Worm (Caenorhabditis elegans): Measurements from ENCODE around the gene nlp-20.
A peak's percentile ranks its signal among the peaks of the same experiment; 100 is the strongest.

The nlp-20 gene

DNA sequence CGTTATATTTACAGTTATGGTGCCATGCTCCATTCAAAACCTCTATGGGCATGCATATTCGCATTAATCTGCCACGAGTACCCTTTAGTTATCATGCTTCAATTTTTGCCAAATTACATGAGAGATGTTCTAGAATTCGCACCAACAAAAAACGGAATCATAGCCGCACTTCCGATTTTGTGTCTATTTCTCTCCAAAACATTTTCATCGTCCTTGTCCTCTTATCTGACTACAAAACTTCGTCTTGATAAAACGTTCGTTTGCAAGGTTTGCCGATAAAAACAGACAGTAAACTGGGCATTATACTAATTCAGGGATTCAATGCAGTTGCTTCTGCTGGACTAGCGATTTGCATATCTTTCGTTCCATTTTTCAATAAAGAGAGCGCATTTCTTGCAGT, 10.3 kb upstream of the nlp-20 start:
- TF ChIP-seq elt-2 (tag; optimal IDR thresholded peaks at IDR 0.05) = peak; percentile 45
- TF ChIP-seq ceh-6 (GFP tag; optimal IDR thresholded peaks at IDR 0.05) = no peak

DNA sequence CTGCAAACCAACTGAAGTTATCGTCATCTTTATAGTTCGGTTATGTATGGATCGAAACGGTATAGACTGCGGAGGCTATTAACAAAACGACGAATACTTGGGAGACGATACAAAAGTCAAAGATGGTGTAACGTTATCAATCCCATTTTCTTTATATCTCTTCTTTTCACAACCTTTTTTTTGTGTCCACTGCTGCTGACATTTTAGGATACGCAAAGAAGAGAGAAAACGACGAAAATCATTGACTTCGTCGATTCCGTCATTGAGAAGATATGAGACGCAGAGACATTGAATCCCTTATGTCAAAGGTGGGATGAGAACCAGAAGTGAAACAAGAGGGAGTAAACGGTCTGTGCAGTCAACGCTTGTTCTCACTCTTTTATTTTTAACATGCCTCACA, 8.2 kb upstream of the nlp-20 start, which contains the start of gene cima-1:
Gene cima-1, plus strand, starts transcription at position 340 of the 400 bp plus-strand sequence.
- TF ChIP-seq C38D4.7 (GFP tag; optimal IDR thresholded peaks at IDR 0.05) (no peak), pax-1 (tag; optimal IDR thresholded peaks at IDR 0.05) (no peak)

DNA sequence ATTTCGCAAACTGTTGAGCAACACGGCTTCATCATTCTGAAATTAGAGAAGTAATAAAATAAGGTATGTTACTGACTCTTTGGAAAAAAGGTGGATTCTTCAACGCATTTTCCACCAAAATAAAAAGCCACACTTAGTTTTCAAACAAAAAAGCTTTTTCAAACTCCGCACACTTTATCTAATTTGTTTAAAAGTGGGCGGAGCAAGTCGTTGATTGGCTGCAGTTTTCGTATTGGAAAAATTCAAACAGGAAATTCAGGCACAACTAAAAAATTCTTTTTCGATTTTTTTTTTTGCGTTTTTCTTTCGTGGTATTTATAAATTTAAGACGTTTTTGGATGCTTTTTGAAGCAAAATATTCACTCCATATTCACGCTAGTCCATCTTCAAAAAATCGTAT, 7.6 kb upstream of the nlp-20 start:
- TF ChIP-seq hlh-13 (GFP tag; optimal IDR thresholded peaks at IDR 0.05) (no peak), nfya-1 (tag; optimal IDR thresholded peaks at IDR 0.05) (peak; percentile 62)

DNA sequence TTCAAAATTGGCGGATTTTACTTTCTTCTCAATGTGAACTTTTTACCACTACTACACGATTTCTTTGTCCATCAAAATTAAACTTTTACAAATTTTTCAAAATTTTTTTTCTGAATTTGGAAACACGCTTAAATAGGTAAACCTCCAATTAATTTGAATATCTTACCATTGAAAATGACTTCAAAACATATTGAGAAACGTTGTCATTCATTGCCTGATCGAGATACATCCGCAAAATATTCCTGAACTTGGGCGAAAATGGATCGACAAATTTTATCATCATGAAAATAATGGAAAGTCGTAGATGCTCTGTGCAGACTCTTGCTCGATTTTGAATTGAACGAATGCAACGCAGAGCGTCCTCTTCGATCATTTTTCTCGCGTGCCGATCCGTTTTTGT, 4.0 kb upstream of the nlp-20 start:
- TF ChIP-seq lim-6 (tag; optimal IDR thresholded peaks at IDR 0.05) (no peak), ceh-48 (tag; optimal IDR thresholded peaks at IDR 0.05) (no peak), dve-1 (tag; optimal IDR thresholded peaks at IDR 0.05) (no peak), ceh-24 (tag; optimal IDR thresholded peaks at IDR 0.05) (no peak), ceh-34 (tag; optimal IDR thresholded peaks at IDR 0.05) (no peak), nhr-11 (tag; optimal IDR thresholded peaks at IDR 0.05) (no peak), tbx-2 (tag; optimal IDR thresholded peaks at IDR 0.05) (no peak), ceh-14 (tag; optimal IDR thresholded peaks at IDR 0.05) (no peak), pha-4 (tag; optimal IDR thresholded peaks at IDR 0.05) (no peak), pha-2 (tag; optimal IDR thresholded peaks at IDR 0.05) (no peak), fkh-6 (tag; optimal IDR thresholded peaks at IDR 0.05) (no peak), madf-2 (tag; optimal IDR thresholded peaks at IDR 0.05) (no peak), ceh-9 (tag; optimal IDR thresholded peaks at IDR 0.05) (no peak), elt-4 (tag; optimal IDR thresholded peaks at IDR 0.05) (no peak), C38D4.7 (GFP tag; optimal IDR thresholded peaks at IDR 0.05) (no peak), F13H6.1 (tag; optimal IDR thresholded peaks at IDR 0.05) (no peak), npax-4 (tag; optimal IDR thresholded peaks at IDR 0.05) (no peak), gmeb-2 (tag; optimal IDR thresholded peaks at IDR 0.05) (no peak)

DNA sequence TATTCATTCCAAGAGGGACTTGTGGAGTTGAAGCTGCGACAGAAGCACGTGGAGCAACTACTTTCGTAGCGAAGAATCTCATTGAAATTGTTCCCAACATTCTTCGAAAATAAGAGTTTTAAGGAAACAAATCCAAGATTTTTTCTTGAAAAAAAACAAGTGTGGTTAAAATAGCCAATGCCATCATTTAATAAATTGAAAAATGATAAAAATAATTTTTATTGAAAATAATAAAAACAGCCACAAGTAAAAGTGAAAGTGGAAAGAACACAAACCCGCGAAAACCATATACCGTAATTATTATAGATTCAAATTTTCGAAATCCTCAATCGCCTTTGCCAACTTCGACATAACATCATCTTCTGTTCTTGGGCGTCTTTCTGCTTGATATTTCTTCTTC, 3.2 kb upstream of the nlp-20 start, which contains the start of gene hmg-5:
Gene hmg-5, minus strand, starts transcription at position 101 of the 400 bp plus-strand sequence.
- TF ChIP-seq pag-3 (tag; optimal IDR thresholded peaks at IDR 0.05; ENCODE audit: borderline replicate concordance) = no peak
- no peak for TF ChIP-seq sox-4 (tag; optimal IDR thresholded peaks at IDR 0.05)
- TF ChIP-seq nhr-232 (tag; optimal IDR thresholded peaks at IDR 0.05) = no peak
- TF ChIP-seq K02D7.2 (tag; optimal IDR thresholded peaks at IDR 0.05) = no peak
- no peak for TF ChIP-seq ceh-48 (tag; optimal IDR thresholded peaks at IDR 0.05)
- no peak for TF ChIP-seq rnt-1 (tag; optimal IDR thresholded peaks at IDR 0.05)
- no peak for TF ChIP-seq ttx-3 (tag; optimal IDR thresholded peaks at IDR 0.05)
- TF ChIP-seq syd-9 (tag; optimal IDR thresholded peaks at IDR 0.05) = no peak
- no peak for TF ChIP-seq ama-1 (optimal IDR thresholded peaks at IDR 0.05)
- no peak for TF ChIP-seq ceh-45 (GFP tag; IDR thresholded peaks at IDR 0.05)
- no peak for TF ChIP-seq unc-3 (GFP tag; conservative IDR thresholded peaks at IDR 0.05)
- TF ChIP-seq unc-3 (tag; optimal IDR thresholded peaks at IDR 0.05) = no peak
- no peak for TF ChIP-seq pros-1 (tag; optimal IDR thresholded peaks at IDR 0.05)
- TF ChIP-seq sdc-2 (tag; optimal IDR thresholded peaks at IDR 0.05) = no peak
- TF ChIP-seq unc-42 (tag; optimal IDR thresholded peaks at IDR 0.05) = no peak
- TF ChIP-seq ceh-6 (GFP tag; optimal IDR thresholded peaks at IDR 0.05) = no peak
- TF ChIP-seq eyg-1 (tag; optimal IDR thresholded peaks at IDR 0.05) = no peak
- TF ChIP-seq ref-2 (tag; optimal IDR thresholded peaks at IDR 0.05) = no peak
- no peak for TF ChIP-seq C38D4.7 (GFP tag; optimal IDR thresholded peaks at IDR 0.05)
- no peak for TF ChIP-seq hlh-30 (tag; optimal IDR thresholded peaks at IDR 0.05; ENCODE audit: insufficient read depth)
